Worm (Caenorhabditis elegans): ENCODE measurements around the gene W02C12.2.

W02C12.2 gene

DNA sequence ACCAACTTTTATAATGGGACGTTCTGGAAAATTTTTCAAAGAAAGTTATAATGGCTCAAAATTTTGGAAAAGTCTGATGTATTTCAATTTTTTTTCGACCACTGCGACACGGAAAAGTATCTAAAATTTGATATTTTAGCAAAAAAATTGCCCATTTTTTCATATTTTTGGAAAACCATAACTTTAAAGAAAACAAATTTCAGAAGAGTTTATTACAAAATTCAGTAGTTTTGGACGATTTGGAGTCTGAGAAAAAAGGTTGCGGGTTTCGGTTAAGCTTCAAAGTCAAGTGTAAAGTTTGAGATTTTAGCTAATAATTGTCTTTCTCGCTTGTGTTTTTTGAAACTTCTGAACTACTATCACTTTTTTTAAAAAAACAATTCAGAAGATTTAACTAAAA, 19.6 kb downstream of the W02C12.2 start:
- TF ChIP-seq mdl-1 (tag; optimal IDR thresholded peaks at IDR 0.05): no peak
- no peak for TF ChIP-seq elt-2 (tag; optimal IDR thresholded peaks at IDR 0.05)
- TF ChIP-seq tbx-2 (tag; optimal IDR thresholded peaks at IDR 0.05): no peak
- no peak for TF ChIP-seq mml-1 (tag; optimal IDR thresholded peaks at IDR 0.05)
- no peak for TF ChIP-seq elt-1 (tag; optimal IDR thresholded peaks at IDR 0.05)
- no peak for TF ChIP-seq nhr-67 (tag; optimal IDR thresholded peaks at IDR 0.05)
- no peak for TF ChIP-seq nfya-1 (tag; optimal IDR thresholded peaks at IDR 0.05; ENCODE audit: insufficient read depth)

- no peak for TF ChIP-seq fkh-10 (GFP tag; optimal IDR thresholded peaks at IDR 0.05)
- no peak for TF ChIP-seq zag-1 (tag; optimal IDR thresholded peaks at IDR 0.05)
- TF ChIP-seq skn-1 (tag; optimal IDR thresholded peaks at IDR 0.05): no peak
- TF ChIP-seq elt-2 (tag; optimal IDR thresholded peaks at IDR 0.05): no peak
- TF ChIP-seq tbx-2 (tag; optimal IDR thresholded peaks at IDR 0.05): no peak
- no peak for TF ChIP-seq lin-15B (tag; optimal IDR thresholded peaks at IDR 0.05)
- TF ChIP-seq fkh-2 (tag; optimal IDR thresholded peaks at IDR 0.05): no peak
- no peak for TF ChIP-seq elt-3 (tag; optimal IDR thresholded peaks at IDR 0.05)
- TF ChIP-seq R02D3.7 (tag; optimal IDR thresholded peaks at IDR 0.05): no peak
- TF ChIP-seq sea-2 (GFP tag; optimal IDR thresholded peaks at IDR 0.05): no peak
- TF ChIP-seq mdl-1 (tag; optimal IDR thresholded peaks at IDR 0.05): no peak
- TF ChIP-seq ceh-82 (tag; optimal IDR thresholded peaks at IDR 0.05): no peak
- TF ChIP-seq nhr-25 (tag; optimal IDR thresholded peaks at IDR 0.05): no peak
- no peak for TF ChIP-seq ceh-28 (tag; optimal IDR thresholded peaks at IDR 0.05)
These were observed 26.2 kb downstream of the W02C12.2 start, which contains the start of gene srh-223 for ce11 chrIV:3981601-3982000. Gene srh-223, plus strand, starts transcription at chrIV:3981901.

ce11 chrIV:3979525-3979924, 28.2 kb downstream of the W02C12.2 start, which contains the start of gene srh-222:
Gene srh-222, plus strand, starts transcription at chrIV:3979825.
- no peak for TF ChIP-seq ama-1 (optimal IDR thresholded peaks at IDR 0.05)

DNA sequence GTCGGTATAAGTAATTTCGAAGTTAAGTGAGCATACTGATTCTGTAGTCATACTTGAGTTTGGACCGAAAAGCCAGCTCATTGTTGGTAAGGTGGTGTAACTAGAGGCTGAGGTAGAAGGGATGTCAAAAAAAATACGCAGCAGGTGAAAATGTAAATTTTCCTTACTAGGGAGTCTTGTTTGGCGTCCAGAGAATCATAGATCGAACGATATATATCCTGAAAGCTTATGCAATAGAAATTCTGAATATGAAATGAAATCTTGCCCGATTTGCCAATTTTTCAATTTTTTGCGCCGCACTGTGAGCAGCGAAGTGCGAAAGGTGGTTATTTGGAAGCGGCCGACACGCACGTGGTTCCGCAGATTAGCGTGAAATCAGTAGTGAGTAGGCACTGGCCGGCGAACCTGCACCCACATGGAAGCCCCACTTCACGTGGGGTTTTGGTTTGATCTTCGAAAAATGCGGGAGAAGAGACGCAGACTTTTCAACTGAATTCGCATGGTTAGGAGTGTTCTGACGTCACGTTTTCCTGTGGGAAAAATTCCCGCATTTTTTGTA, 29.7 kb downstream of the W02C12.2 start, which contains the start of gene srh-220:
srh-220 (minus strand) TSS at position 51 of the 559 bp plus-strand sequence.
- no peak for TF ChIP-seq nhr-12 (tag; optimal IDR thresholded peaks at IDR 0.05)

ce11 chrIV:3973049-3973448, 34.7 kb downstream of the W02C12.2 start, which contains the start of gene clec-79:
Gene clec-79, plus strand, starts transcription at chrIV:3973349.
- no peak for TF ChIP-seq nhr-67 (tag; optimal IDR thresholded peaks at IDR 0.05)
- no peak for TF ChIP-seq pha-4 (tag; optimal IDR thresholded peaks at IDR 0.05)
- no peak for TF ChIP-seq R02D3.7 (tag; optimal IDR thresholded peaks at IDR 0.05)
- TF ChIP-seq sea-2 (GFP tag; optimal IDR thresholded peaks at IDR 0.05): no peak
- TF ChIP-seq nhr-77 (tag; optimal IDR thresholded peaks at IDR 0.05): no peak
- no peak for TF ChIP-seq nhr-12 (tag; optimal IDR thresholded peaks at IDR 0.05)
- TF ChIP-seq mml-1 (tag; optimal IDR thresholded peaks at IDR 0.05): no peak
- TF ChIP-seq unc-39 (tag; optimal IDR thresholded peaks at IDR 0.05): no peak
- TF ChIP-seq egl-5 (tag; optimal IDR thresholded peaks at IDR 0.05): no peak
- no peak for TF ChIP-seq snpc-4 (tag; optimal IDR thresholded peaks at IDR 0.05)
- TF ChIP-seq nhr-43 (tag; optimal IDR thresholded peaks at IDR 0.05; ENCODE audit: poor library complexity, severe bottlenecking): no peak
- no peak for TF ChIP-seq ceh-9 (tag; optimal IDR thresholded peaks at IDR 0.05)
- TF ChIP-seq lin-39 (tag; optimal IDR thresholded peaks at IDR 0.05): no peak
- TF ChIP-seq pqm-1 (tag; optimal IDR thresholded peaks at IDR 0.05): no peak
- TF ChIP-seq fkh-2 (tag; optimal IDR thresholded peaks at IDR 0.05): no peak
- no peak for TF ChIP-seq lin-15B (tag; optimal IDR thresholded peaks at IDR 0.05)
- TF ChIP-seq nhr-11 (tag; optimal IDR thresholded peaks at IDR 0.05): no peak
- TF ChIP-seq elt-3 (tag; optimal IDR thresholded peaks at IDR 0.05): no peak

DNA sequence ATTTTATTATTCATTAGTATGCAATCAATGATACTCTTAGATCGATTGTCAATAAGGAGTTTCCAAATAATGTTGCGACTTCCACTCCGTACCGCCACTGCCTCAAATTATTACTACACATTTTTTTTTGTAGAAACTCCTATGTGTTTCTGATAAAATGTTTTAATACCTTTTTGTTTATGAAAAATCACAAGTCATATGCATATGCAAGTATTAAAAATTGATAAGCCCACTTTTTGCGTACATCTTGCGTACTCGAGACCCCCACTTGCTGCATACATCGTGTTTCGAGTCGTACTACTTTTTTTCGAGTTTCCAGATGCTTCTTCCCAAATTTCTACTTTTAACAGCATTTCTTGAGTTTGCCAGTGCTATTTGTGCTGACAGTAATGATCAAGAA, 42.8 kb downstream of the W02C12.2 start, which contains the start of gene clec-76:
clec-76 (plus strand) TSS at position 234 of the 400 bp plus-strand sequence.
- peak; percentile 25 for TF ChIP-seq pqm-1 (tag; optimal IDR thresholded peaks at IDR 0.05)
- TF ChIP-seq nhr-12 (tag; optimal IDR thresholded peaks at IDR 0.05): no peak
- peak; percentile 63 for TF ChIP-seq elt-2 (tag; optimal IDR thresholded peaks at IDR 0.05)
- TF ChIP-seq ama-1 (optimal IDR thresholded peaks at IDR 0.05): no peak
- no peak for TF ChIP-seq nhr-76 (tag; optimal IDR thresholded peaks at IDR 0.05)
